Worm (Caenorhabditis elegans): ENCODE results near the gene cht-4.

Gene cht-4

ce11 chrIII:1662405-1662804 lies 5.1 kb upstream of the cht-4 start:
- TF ChIP-seq hnd-1 (tag; optimal IDR thresholded peaks at IDR 0.05) (no peak), flt-1 (GFP tag; IDR thresholded peaks at IDR 0.05) (no peak), B0310.2 (tag; optimal IDR thresholded peaks at IDR 0.05) (no peak), F13C5.2 (tag; optimal IDR thresholded peaks at IDR 0.05) (no peak), hmg-4 (GFP tag; optimal IDR thresholded peaks at IDR 0.05) (no peak), ceh-36 (tag; optimal IDR thresholded peaks at IDR 0.05) (no peak), ceh-13 (GFP tag; optimal IDR thresholded peaks at IDR 0.05) (no peak), pes-1 (GFP tag; IDR thresholded peaks at IDR 0.05) (no peak), sea-1 (GFP tag; conservative IDR thresholded peaks at IDR 0.05) (no peak), tbx-37 (GFP tag; conservative IDR thresholded peaks at IDR 0.05) (no peak), tra-4 (tag; optimal IDR thresholded peaks at IDR 0.05) (no peak), ama-1 (optimal IDR thresholded peaks at IDR 0.05) (no peak), aly-1 (tag; optimal IDR thresholded peaks at IDR 0.05) (no peak), scrt-1 (GFP tag; IDR thresholded peaks at IDR 0.05) (no peak), tbx-11 (GFP tag; IDR thresholded peaks at IDR 0.05) (no peak)

ce11 chrIII:1661031-1661430 lies 3.8 kb upstream of the cht-4 start:
- no peak for TF ChIP-seq hmbx-1 (tag; optimal IDR thresholded peaks at IDR 0.05)
- no peak for TF ChIP-seq ets-7 (tag; optimal IDR thresholded peaks at IDR 0.05)
- no peak for TF ChIP-seq ceh-13 (GFP tag; optimal IDR thresholded peaks at IDR 0.05)
- TF ChIP-seq hmg-4 (GFP tag; optimal IDR thresholded peaks at IDR 0.05): no peak
- no peak for TF ChIP-seq aly-1 (tag; optimal IDR thresholded peaks at IDR 0.05)
- TF ChIP-seq tra-4 (tag; optimal IDR thresholded peaks at IDR 0.05): no peak
- no peak for TF ChIP-seq sea-1 (GFP tag; conservative IDR thresholded peaks at IDR 0.05)
- TF ChIP-seq flt-1 (GFP tag; IDR thresholded peaks at IDR 0.05): no peak
- TF ChIP-seq ama-1 (optimal IDR thresholded peaks at IDR 0.05): no peak
- no peak for TF ChIP-seq hnd-1 (tag; optimal IDR thresholded peaks at IDR 0.05)
- TF ChIP-seq ceh-36 (tag; optimal IDR thresholded peaks at IDR 0.05): no peak
- no peak for TF ChIP-seq B0310.2 (tag; optimal IDR thresholded peaks at IDR 0.05)
- TF ChIP-seq tbx-37 (GFP tag; conservative IDR thresholded peaks at IDR 0.05): no peak
- no peak for TF ChIP-seq tbx-11 (GFP tag; IDR thresholded peaks at IDR 0.05)
- TF ChIP-seq pes-1 (GFP tag; IDR thresholded peaks at IDR 0.05): no peak

- TF ChIP-seq tbx-11 (GFP tag; IDR thresholded peaks at IDR 0.05) (no peak), sea-1 (GFP tag; conservative IDR thresholded peaks at IDR 0.05) (no peak), ceh-13 (GFP tag; optimal IDR thresholded peaks at IDR 0.05) (no peak), hmg-4 (GFP tag; optimal IDR thresholded peaks at IDR 0.05) (no peak), pes-1 (GFP tag; IDR thresholded peaks at IDR 0.05) (no peak), aly-1 (tag; optimal IDR thresholded peaks at IDR 0.05) (no peak), ceh-36 (tag; optimal IDR thresholded peaks at IDR 0.05) (no peak), B0310.2 (tag; optimal IDR thresholded peaks at IDR 0.05) (no peak), hnd-1 (tag; optimal IDR thresholded peaks at IDR 0.05) (no peak), tbx-37 (GFP tag; conservative IDR thresholded peaks at IDR 0.05) (no peak), F13C5.2 (tag; optimal IDR thresholded peaks at IDR 0.05) (no peak), flt-1 (GFP tag; IDR thresholded peaks at IDR 0.05) (no peak), ama-1 (optimal IDR thresholded peaks at IDR 0.05) (no peak), hmbx-1 (tag; optimal IDR thresholded peaks at IDR 0.05) (no peak), scrt-1 (GFP tag; IDR thresholded peaks at IDR 0.05) (no peak), tra-4 (tag; optimal IDR thresholded peaks at IDR 0.05) (no peak), ets-7 (tag; optimal IDR thresholded peaks at IDR 0.05) (no peak)
Measured at ce11 chrIII:1659763-1660162, 2.5 kb upstream of the cht-4 start, which contains the start of gene Y22D7AL.15. Gene Y22D7AL.15 (minus strand): TSS chrIII:1659863.

- TF ChIP-seq scrt-1 (GFP tag; IDR thresholded peaks at IDR 0.05) (no peak), ama-1 (optimal IDR thresholded peaks at IDR 0.05) (no peak)
Measured at ce11 chrIII:1652925-1653324, 4.4 kb downstream of the cht-4 start.

ce11 chrIII:1652181-1652580 lies 5.1 kb downstream of the cht-4 start, which contains the start of gene Y22D7AL.1:
Gene Y22D7AL.1 (plus strand): TSS chrIII:1652481.
- TF ChIP-seq sea-1 (GFP tag; conservative IDR thresholded peaks at IDR 0.05) (no peak), hmg-4 (GFP tag; optimal IDR thresholded peaks at IDR 0.05) (no peak), hmbx-1 (tag; optimal IDR thresholded peaks at IDR 0.05) (no peak), ets-7 (tag; optimal IDR thresholded peaks at IDR 0.05) (no peak), ceh-13 (GFP tag; optimal IDR thresholded peaks at IDR 0.05) (no peak), F13C5.2 (tag; optimal IDR thresholded peaks at IDR 0.05) (no peak), flt-1 (GFP tag; IDR thresholded peaks at IDR 0.05) (no peak), scrt-1 (GFP tag; IDR thresholded peaks at IDR 0.05) (no peak), pes-1 (GFP tag; IDR thresholded peaks at IDR 0.05) (no peak), tra-4 (tag; optimal IDR thresholded peaks at IDR 0.05) (no peak), ama-1 (optimal IDR thresholded peaks at IDR 0.05) (no peak), tbx-11 (GFP tag; IDR thresholded peaks at IDR 0.05) (no peak)

- TF ChIP-seq pes-1 (GFP tag; IDR thresholded peaks at IDR 0.05) (no peak), tbx-11 (GFP tag; IDR thresholded peaks at IDR 0.05) (no peak), aly-1 (tag; optimal IDR thresholded peaks at IDR 0.05) (no peak), scrt-1 (GFP tag; IDR thresholded peaks at IDR 0.05) (no peak), F13C5.2 (tag; optimal IDR thresholded peaks at IDR 0.05) (no peak), tra-4 (tag; optimal IDR thresholded peaks at IDR 0.05) (no peak)
Measured at ce11 chrIII:1641163-1641562, 16.1 kb downstream of the cht-4 start, which contains the start of gene Y22D7AL.3. Gene Y22D7AL.3 (plus strand): TSS chrIII:1641463.

- TF ChIP-seq tra-4 (tag; optimal IDR thresholded peaks at IDR 0.05) (no peak), scrt-1 (GFP tag; IDR thresholded peaks at IDR 0.05) (no peak), ets-7 (tag; optimal IDR thresholded peaks at IDR 0.05) (no peak), flt-1 (GFP tag; IDR thresholded peaks at IDR 0.05) (no peak), pes-1 (GFP tag; IDR thresholded peaks at IDR 0.05) (no peak), aly-1 (tag; optimal IDR thresholded peaks at IDR 0.05) (no peak), tbx-37 (GFP tag; conservative IDR thresholded peaks at IDR 0.05) (no peak), hmg-4 (GFP tag; optimal IDR thresholded peaks at IDR 0.05) (no peak), sea-1 (GFP tag; conservative IDR thresholded peaks at IDR 0.05) (no peak), ceh-13 (GFP tag; optimal IDR thresholded peaks at IDR 0.05) (no peak), ceh-36 (tag; optimal IDR thresholded peaks at IDR 0.05) (no peak), F13C5.2 (tag; optimal IDR thresholded peaks at IDR 0.05) (no peak), hnd-1 (tag; optimal IDR thresholded peaks at IDR 0.05) (no peak), B0310.2 (tag; optimal IDR thresholded peaks at IDR 0.05) (no peak)
Measured at ce11 chrIII:1638345-1638744, 18.9 kb downstream of the cht-4 start.
